Fruit fly (Drosophila melanogaster) whole organism, prepupa: ENCODE results near the gene vers.

Experiments
- CG10669 ChIP-seq: fragments of 200-800 bp; sonication (Bioruptor generic); optimal IDR thresholded peaks from 3 replicates; lab custom pipeline; 2018; ENCODE audit warnings: missing biosample characterization, mild to moderate bottlenecking, missing genetic modification characterization, moderate library complexity
- CG11294 ChIP-seq: fragments of 200-800 bp; sonication (Bioruptor generic); IDR thresholded peaks from 2 replicates; pipeline ENCODE4 v1.3.6; 2022; ENCODE audit warnings: missing biosample characterization, missing genetic modification characterization
- CG11762 ChIP-seq: fragments of 200-800 bp; sonication (Bioruptor generic); optimal IDR thresholded peaks from 3 replicates; lab custom pipeline; 2016; ENCODE audit warnings: missing biosample characterization, missing genetic modification characterization; ENCODE audit not compliant: insufficient read depth
- CG15336 ChIP-seq: fragments of 200-800 bp; sonication (Bioruptor generic); IDR thresholded peaks from 2 replicates; pipeline ENCODE4 v1.3.6; 2022; ENCODE audit warnings: missing biosample characterization, missing genetic modification characterization
- CG1621 ChIP-seq: fragments of 200-800 bp; sonication (Bioruptor generic); optimal IDR thresholded peaks from 3 replicates; lab custom pipeline; 2018; ENCODE audit warnings: missing biosample characterization, mild to moderate bottlenecking, missing genetic modification characterization
- CG16779 ChIP-seq: fragments of 200-800 bp; sonication (Bioruptor generic); optimal IDR thresholded peaks from 3 replicates; lab custom pipeline; 2017; ENCODE audit warnings: missing biosample characterization, mild to moderate bottlenecking, missing genetic modification characterization
- CG3032 ChIP-seq: fragments of 200-800 bp; optimal IDR thresholded peaks from 2 replicates; lab custom pipeline; 2019; ENCODE audit warnings: missing biosample characterization, mild to moderate bottlenecking, missing genetic modification characterization, moderate library complexity
- CG31627 ChIP-seq: fragments of 200-800 bp; sonication (Bioruptor generic); optimal IDR thresholded peaks from 3 replicates; lab custom pipeline; 2016; ENCODE audit warnings: missing biosample characterization, missing genetic modification characterization
- CG32006 ChIP-seq: fragments of 200-800 bp; sonication (Bioruptor generic); optimal IDR thresholded peaks from 3 replicates; lab custom pipeline; 2017; ENCODE audit warnings: missing biosample characterization, mild to moderate bottlenecking, missing genetic modification characterization
- CG34406 ChIP-seq: fragments of 200-800 bp; sonication (Bioruptor generic); optimal IDR thresholded peaks from 3 replicates; lab custom pipeline; 2016; ENCODE audit warnings: missing biosample characterization, missing genetic modification characterization
- CG4318 ChIP-seq: fragments of 200-800 bp; sonication (Bioruptor generic); optimal IDR thresholded peaks from 3 replicates; lab custom pipeline; 2017; ENCODE audit warnings: missing biosample characterization, mild to moderate bottlenecking, missing genetic modification characterization
- CG6163 ChIP-seq: fragments of 200-800 bp; sonication (Bioruptor generic); IDR thresholded peaks from 3 replicates; pipeline ENCODE4 v1.3.6; 2022; ENCODE audit warnings: missing biosample characterization, missing genetic modification characterization
- CG6276 ChIP-seq: fragments of 200-800 bp; sonication (Bioruptor generic); optimal IDR thresholded peaks from 2 replicates; lab custom pipeline; 2017; ENCODE audit warnings: missing biosample characterization, mild to moderate bottlenecking, missing genetic modification characterization
- CG6792 ChIP-seq: fragments of 200-800 bp; sonication (Bioruptor generic); optimal IDR thresholded peaks from 3 replicates; lab custom pipeline; 2016; ENCODE audit warnings: missing biosample characterization, missing genetic modification characterization
- CG6808 ChIP-seq: fragments of 200-800 bp; sonication (Bioruptor generic); optimal IDR thresholded peaks from 3 replicates; lab custom pipeline; 2017; ENCODE audit warnings: missing biosample characterization, missing genetic modification characterization, mild to moderate bottlenecking, moderate library complexity, missing genetic modification reagents
- CG7368 ChIP-seq: fragments of 200-800 bp; sonication (Bioruptor generic); optimal IDR thresholded peaks from 3 replicates; lab custom pipeline; 2016; ENCODE audit warnings: missing biosample characterization, missing genetic modification characterization
- CG8119 ChIP-seq: fragments of 200-800 bp; sonication (Bioruptor generic); IDR thresholded peaks from 3 replicates; pipeline ENCODE4 v1.3.6; 2022; ENCODE audit warnings: missing biosample characterization, missing genetic modification characterization
- CG8319 ChIP-seq: fragments of 200-800 bp; sonication (Bioruptor generic); optimal IDR thresholded peaks from 3 replicates; lab custom pipeline; 2016; ENCODE audit warnings: missing biosample characterization, missing genetic modification characterization
- CG8632 ChIP-seq: fragments of 200-800 bp; sonication (Bioruptor generic); optimal IDR thresholded peaks from 3 replicates; lab custom pipeline; 2016; ENCODE audit warnings: missing biosample characterization, missing genetic modification characterization
- Eip75B ChIP-seq: fragments of 200-800 bp; sonication (Bioruptor generic); optimal IDR thresholded peaks from 3 replicates; lab custom pipeline; 2016; ENCODE audit warnings: missing biosample characterization, missing genetic modification characterization
- Eip78C ChIP-seq: fragments of 200-800 bp; sonication (Bioruptor generic); peaks from one replicate; lab custom pipeline; 2016; ENCODE audit warnings: missing biosample characterization, missing genetic modification characterization
- Ets21C ChIP-seq: fragments of 200-800 bp; sonication (Bioruptor generic); optimal IDR thresholded peaks from 3 replicates; lab custom pipeline; 2016; ENCODE audit warnings: missing biosample characterization, missing genetic modification characterization
- Ets96B ChIP-seq: fragments of 200-800 bp; optimal IDR thresholded peaks from 2 replicates; lab custom pipeline; 2019; ENCODE audit warnings: missing biosample characterization, mild to moderate bottlenecking, missing genetic modification characterization, moderate library complexity
- Gug ChIP-seq: fragments of 200-800 bp; sonication (Bioruptor generic); IDR thresholded peaks from 2 replicates; pipeline ENCODE4 v1.3.6; 2022; ENCODE audit warnings: missing biosample characterization, missing genetic modification characterization
- Hr38 ChIP-seq: sonication (Bioruptor generic); optimal IDR thresholded peaks from 2 replicates; lab custom pipeline; 2016; ENCODE audit warnings: missing biosample characterization, missing genetic modification characterization
- Hr39 ChIP-seq: fragments of 200-800 bp; sonication (Bioruptor generic); optimal IDR thresholded peaks from 2 replicates; lab custom pipeline; 2016; ENCODE audit warnings: missing biosample characterization, missing genetic modification characterization
- Lpt ChIP-seq: fragments of 200-800 bp; sonication (Bioruptor generic); optimal IDR thresholded peaks from 3 replicates; lab custom pipeline; 2016; ENCODE audit warnings: missing biosample characterization, missing genetic modification characterization
- Met ChIP-seq: fragments of 200-800 bp; sonication (Bioruptor generic); optimal IDR thresholded peaks from 3 replicates; lab custom pipeline; 2016; ENCODE audit warnings: missing biosample characterization, missing genetic modification characterization
- Smox ChIP-seq: fragments of 200-800 bp; sonication (Bioruptor generic); optimal IDR thresholded peaks from 3 replicates; lab custom pipeline; 2016; ENCODE audit warnings: missing biosample characterization, missing genetic modification characterization
- Sox102F ChIP-seq: fragments of 200-800 bp; sonication (Bioruptor generic); optimal IDR thresholded peaks from 2 replicates; lab custom pipeline; 2016; ENCODE audit warnings: missing biosample characterization, mild to moderate bottlenecking, missing genetic modification characterization
- Sox14 ChIP-seq: fragments of 200-800 bp; sonication (Bioruptor generic); optimal IDR thresholded peaks from 3 replicates; lab custom pipeline; 2016; ENCODE audit warnings: missing biosample characterization, missing genetic modification characterization
- Sox15 ChIP-seq: fragments of 200-800 bp; sonication (Bioruptor generic); optimal IDR thresholded peaks from 3 replicates; lab custom pipeline; 2016; ENCODE audit warnings: missing biosample characterization, missing genetic modification characterization
- achi ChIP-seq: fragments of 200-800 bp; sonication (Bioruptor generic); optimal IDR thresholded peaks from 3 replicates; lab custom pipeline; 2016; ENCODE audit warnings: missing biosample characterization, missing genetic modification characterization
- acj6 ChIP-seq: fragments of 200-800 bp; sonication (Bioruptor generic); optimal IDR thresholded peaks from 3 replicates; lab custom pipeline; 2016; ENCODE audit warnings: missing biosample characterization, missing genetic modification characterization
- cyc ChIP-seq: fragments of 200-800 bp; sonication (Bioruptor generic); optimal IDR thresholded peaks from 3 replicates; lab custom pipeline; 2016; ENCODE audit warnings: missing biosample characterization, missing genetic modification characterization
- esn ChIP-seq: fragments of 200-800 bp; sonication (Bioruptor generic); optimal IDR thresholded peaks from 2 replicates; lab custom pipeline; 2016; ENCODE audit warnings: missing biosample characterization, mild to moderate bottlenecking, missing genetic modification characterization, moderate library complexity
- fd59A ChIP-seq: fragments of 200-800 bp; sonication (Bioruptor generic); optimal IDR thresholded peaks from 2 replicates; lab custom pipeline; 2017; ENCODE audit warnings: missing biosample characterization, mild to moderate bottlenecking, missing genetic modification characterization, missing genetic modification reagents
- fkh ChIP-seq: fragments of 200-800 bp; sonication (Bioruptor generic); optimal IDR thresholded peaks from 3 replicates; lab custom pipeline; 2017; ENCODE audit warnings: missing biosample characterization, mild to moderate bottlenecking, missing genetic modification characterization, moderate library complexity
- lz ChIP-seq: fragments of 200-800 bp; sonication (Bioruptor generic); optimal IDR thresholded peaks from 3 replicates; lab custom pipeline; 2016; ENCODE audit warnings: missing biosample characterization, missing genetic modification characterization
- net ChIP-seq: fragments of 200-800 bp; sonication (Bioruptor generic); optimal IDR thresholded peaks from 3 replicates; lab custom pipeline; 2016; ENCODE audit warnings: missing biosample characterization, missing genetic modification characterization
- pdm3 ChIP-seq: fragments of 200-800 bp; sonication (Bioruptor generic); optimal IDR thresholded peaks from 3 replicates; lab custom pipeline; 2016; ENCODE audit warnings: missing biosample characterization, missing genetic modification characterization
- salr ChIP-seq, 2 experiments: fragments of 200-800 bp; sonication (Bioruptor generic); optimal IDR thresholded peaks; 3 replicates each; lab custom pipeline; 2016 to 2018; ENCODE audit warnings: missing biosample characterization in 2 of 2, missing genetic modification characterization in 2 of 2, mild to moderate bottlenecking in 1 of 2
- spab ChIP-seq: fragments of 200-800 bp; sonication (Bioruptor generic); optimal IDR thresholded peaks from 2 replicates; lab custom pipeline; 2017; ENCODE audit warnings: missing biosample characterization, mild to moderate bottlenecking, missing genetic modification characterization, missing genetic modification reagents
- ss ChIP-seq, 2 experiments: fragments of 200-800 bp; sonication (Bioruptor generic); optimal IDR thresholded peaks; 2 replicates in 1 of 2; 3 replicates in 1 of 2; lab custom pipeline; 2017 to 2018; ENCODE audit warnings: mild to moderate bottlenecking in 2 of 2, missing biosample characterization in 2 of 2, missing genetic modification characterization in 2 of 2, moderate library complexity in 1 of 2
- svp ChIP-seq: fragments of 200-800 bp; sonication (Bioruptor generic); peaks from one replicate; lab custom pipeline; 2016; ENCODE audit warnings: missing biosample characterization, missing genetic modification characterization
- topi ChIP-seq: fragments of 200-800 bp; sonication (Bioruptor generic); optimal IDR thresholded peaks from 3 replicates; lab custom pipeline; 2016; ENCODE audit warnings: missing biosample characterization, missing genetic modification characterization
- vri ChIP-seq: fragments of 200-800 bp; sonication (Bioruptor generic); optimal IDR thresholded peaks from 3 replicates; lab custom pipeline; 2016; ENCODE audit warnings: missing biosample characterization, mild to moderate bottlenecking, missing genetic modification characterization

The vers gene

dm6 chr3L:12085691-12086078, 30.2 kb upstream of the vers start:
- no peak for TF ChIP-seq svp (GFP tag; lab: Kevin White, UChicago)
- no peak for TF ChIP-seq lz (GFP tag; lab: Kevin White, UChicago)
- no peak for TF ChIP-seq Sox102F

- TF ChIP-seq Eip78C (GFP tag; lab: Kevin White, UChicago) (peak; percentile 14), CG11762 (no peak)
Measured at dm6 chr3L:12088326-12088725, 27.6 kb upstream of the vers start, which contains the start of gene CG17154. CG17154 (plus strand) TSS chr3L:12088626.

dm6 chr3L:12090184-12090897, 25.6 kb upstream of the vers start:
- TF ChIP-seq fkh (GFP tag; lab: Kevin White, UChicago): peak; percentile 23
- peak; percentile 44 for TF ChIP-seq acj6 (GFP tag; lab: Kevin White, UChicago)
- peak; percentile 58 for TF ChIP-seq Smox
- peak; percentile 79 for TF ChIP-seq Met (GFP tag; lab: Kevin White, UChicago)
- no peak for TF ChIP-seq CG7368 (GFP tag; lab: Kevin White, UChicago)
- TF ChIP-seq CG8319: peak; percentile 33
- TF ChIP-seq CG11294: no peak
- peak; percentile 1 for TF ChIP-seq fd59A (GFP tag; lab: Kevin White, UChicago)
- peak; percentile 23 for TF ChIP-seq Ets21C
- TF ChIP-seq salr (GFP tag; optimal IDR thresholded peaks at IDR 0.05; lab: Kevin White, UChicago): peak in 1 of 2 experiments; percentile 18
- peak; percentile 18 for TF ChIP-seq Eip75B (GFP tag; lab: Kevin White, UChicago)
- peak; percentile 28 for TF ChIP-seq net (GFP tag; lab: Kevin White, UChicago)
- peak; percentile 47 for TF ChIP-seq CG8632 (GFP tag; lab: Kevin White, UChicago)
- peak; percentile 53 for TF ChIP-seq CG31627 (GFP tag; lab: Kevin White, UChicago)
- TF ChIP-seq Ets96B (tag; lab: Kevin White, UChicago): peak; percentile 5
- TF ChIP-seq CG8119 (GFP tag; lab: Robert Waterston, UW): no peak
- TF ChIP-seq CG10669 (GFP tag; lab: Kevin White, UChicago): no peak
- no peak for TF ChIP-seq CG4318 (GFP tag; lab: Kevin White, UChicago)
- no peak for TF ChIP-seq Gug
- TF ChIP-seq CG1621 (tag; lab: Kevin White, UChicago): no peak
- TF ChIP-seq CG6276 (GFP tag; lab: Kevin White, UChicago): peak; percentile 44
- TF ChIP-seq Sox14: peak; percentile 74
- peak; percentile 18 for TF ChIP-seq CG6792 (GFP tag; lab: Kevin White, UChicago)
- TF ChIP-seq vri (GFP tag; lab: Kevin White, UChicago): peak; percentile 29
- TF ChIP-seq pdm3 (GFP tag; lab: Kevin White, UChicago): peak; percentile 66
- peak; percentile 12 for TF ChIP-seq CG11762
- TF ChIP-seq svp (GFP tag; lab: Kevin White, UChicago): peak; percentile 74
- peak; percentile 45 for TF ChIP-seq topi (GFP tag; lab: Kevin White, UChicago)
- peak; percentile 32 for TF ChIP-seq CG6808 (GFP tag; lab: Kevin White, UChicago)
- no peak for TF ChIP-seq spab
- no peak for TF ChIP-seq CG15336
- TF ChIP-seq ss (GFP tag; optimal IDR thresholded peaks at IDR 0.05; lab: Kevin White, UChicago): no peak
- TF ChIP-seq esn (GFP tag; lab: Kevin White, UChicago): peak; percentile 74
- peak; percentile 56 for TF ChIP-seq achi (GFP tag; lab: Kevin White, UChicago)
- peak; percentile 15 for TF ChIP-seq Sox15
- peak; percentile 75 for TF ChIP-seq Eip78C (GFP tag; lab: Kevin White, UChicago)
- TF ChIP-seq CG34406 (GFP tag; lab: Kevin White, UChicago): peak; percentile 58
- peak; percentile 61; the same call in 2 of the 3 replicates for TF ChIP-seq CG6163 (GFP tag; lab: Robert Waterston, UW)
- TF ChIP-seq Lpt (GFP tag; lab: Kevin White, UChicago): peak; percentile 0
- TF ChIP-seq Hr39: peak; percentile 54
- TF ChIP-seq CG3032: peak; percentile 14
- no peak for TF ChIP-seq CG16779 (tag; lab: Kevin White, UChicago)
- peak; percentile 32 for TF ChIP-seq cyc (GFP tag; lab: Kevin White, UChicago)
- TF ChIP-seq CG32006 (GFP tag; lab: Kevin White, UChicago): peak; percentile 52
- no peak for TF ChIP-seq Hr38 (GFP tag; lab: Kevin White, UChicago)
